Worm (Caenorhabditis elegans) whole organism, L2 larva: ENCODE results near the gene sre-56.

Source experiments
- C34F6.9 ChIP-seq: fragments of 150-350 bp; optimal IDR thresholded peaks from 2 replicates; lab custom pipeline; 2014; ENCODE audit warnings: missing biosample characterization, missing genetic modification characterization
- R02D3.7 ChIP-seq: fragments of 150-350 bp; optimal IDR thresholded peaks from 2 replicates; lab custom pipeline; 2014; ENCODE audit warnings: missing biosample characterization, missing genetic modification characterization
- Y55F3AM.14 ChIP-seq: fragments of 200-800 bp; sonication (Bioruptor generic); optimal IDR thresholded peaks from 2 replicates; lab custom pipeline; 2018; ENCODE audit warnings: mild to moderate bottlenecking, missing genetic modification characterization, missing compliant biosample characterization
- alr-1 ChIP-seq: fragments of 150-350 bp; optimal IDR thresholded peaks from 2 replicates; lab custom pipeline; 2014; ENCODE audit warnings: missing biosample characterization, missing genetic modification characterization
- aly-2 ChIP-seq: fragments of 150-350 bp; optimal IDR thresholded peaks from 2 replicates; lab custom pipeline; 2014; ENCODE audit warnings: missing biosample characterization, missing genetic modification characterization
- ama-1 ChIP-seq: fragments of 150-350 bp; optimal IDR thresholded peaks from 2 replicates; lab custom pipeline; 2018; ENCODE audit warnings: inconsistent platforms
- blmp-1 ChIP-seq: sonication (generic microtip); optimal IDR thresholded peaks from 2 replicates; lab custom pipeline; 2017; ENCODE audit warnings: missing genetic modification characterization, mild to moderate bottlenecking, missing compliant biosample characterization, antibody characterized with exemption, moderate library complexity; ENCODE audit not compliant: insufficient read depth
- ceh-16 ChIP-seq: fragments of 150-350 bp; optimal IDR thresholded peaks from 2 replicates; lab custom pipeline; 2014; ENCODE audit warnings: missing biosample characterization, missing genetic modification characterization
- ceh-82 ChIP-seq: fragments of 150-350 bp; optimal IDR thresholded peaks from 2 replicates; lab custom pipeline; 2014; ENCODE audit warnings: missing biosample characterization, missing genetic modification characterization
- crh-2 ChIP-seq: sonication (generic microtip); optimal IDR thresholded peaks from 2 replicates; lab custom pipeline; 2017; ENCODE audit warnings: missing biosample characterization, missing genetic modification characterization
- dmd-4 ChIP-seq: sonication (generic microtip); optimal IDR thresholded peaks from 2 replicates; lab custom pipeline; 2017; ENCODE audit warnings: missing biosample characterization, missing genetic modification characterization
- elt-1 ChIP-seq: fragments of 150-350 bp; optimal IDR thresholded peaks from 2 replicates; lab custom pipeline; 2014; ENCODE audit warnings: missing biosample characterization, missing genetic modification characterization
- lin-11 ChIP-seq: fragments of 150-350 bp; sonication (generic microtip); optimal IDR thresholded peaks from 2 replicates; lab custom pipeline; 2014; ENCODE audit warnings: missing biosample characterization, missing genetic modification characterization, inconsistent platforms, mixed read lengths
- lin-39 ChIP-seq: fragments of 150-350 bp; optimal IDR thresholded peaks from 2 replicates; lab custom pipeline; 2014; ENCODE audit warnings: missing biosample characterization, missing genetic modification reagents, missing genetic modification characterization
- lsy-2 ChIP-seq, 2 experiments: fragments of 150-350 bp in 1 of 2; sonication (generic microtip) in 1 of 2; optimal IDR thresholded peaks; 2 replicates each; lab custom pipeline; 2014 to 2017; ENCODE audit warnings: missing biosample characterization in 2 of 2, missing genetic modification characterization in 2 of 2
- mab-5 ChIP-seq: fragments of 150-350 bp; optimal IDR thresholded peaks from 2 replicates; lab custom pipeline; 2014; ENCODE audit warnings: missing biosample characterization, missing genetic modification characterization
- nhr-129 ChIP-seq: fragments of 150-350 bp; optimal IDR thresholded peaks from 2 replicates; lab custom pipeline; 2014; ENCODE audit warnings: missing biosample characterization, missing genetic modification characterization
- nhr-21 ChIP-seq: fragments of 150-350 bp; optimal IDR thresholded peaks from 2 replicates; lab custom pipeline; 2014; ENCODE audit warnings: missing biosample characterization, missing genetic modification characterization
- nhr-237 ChIP-seq: fragments of 150-350 bp; optimal IDR thresholded peaks from 2 replicates; lab custom pipeline; 2014; ENCODE audit warnings: missing biosample characterization, missing genetic modification characterization
- nhr-25 ChIP-seq: fragments of 150-350 bp; sonication (generic microtip); optimal IDR thresholded peaks from 3 replicates; lab custom pipeline; 2014; ENCODE audit warnings: missing biosample characterization, missing genetic modification characterization
- nhr-6 ChIP-seq: fragments of 150-350 bp; optimal IDR thresholded peaks from 2 replicates; lab custom pipeline; 2014; ENCODE audit warnings: missing biosample characterization, missing genetic modification characterization
- peb-1 ChIP-seq: fragments of 150-350 bp; optimal IDR thresholded peaks from 2 replicates; lab custom pipeline; 2014; ENCODE audit warnings: missing biosample characterization, missing genetic modification characterization
- skn-1 ChIP-seq: sonication (generic microtip); optimal IDR thresholded peaks from 2 replicates; lab custom pipeline; 2017; ENCODE audit warnings: missing biosample characterization, missing genetic modification characterization
- unc-39 ChIP-seq: fragments of 150-350 bp; optimal IDR thresholded peaks from 2 replicates; lab custom pipeline; 2014; ENCODE audit warnings: missing biosample characterization, missing genetic modification characterization
- unc-55 ChIP-seq: fragments of 150-350 bp; sonication (generic microtip); optimal IDR thresholded peaks from 3 replicates; lab custom pipeline; 2014; ENCODE audit warnings: missing biosample characterization, missing genetic modification reagents, missing genetic modification characterization
- unc-62 ChIP-seq: fragments of 150-350 bp; optimal IDR thresholded peaks from 2 replicates; lab custom pipeline; 2014; ENCODE audit warnings: missing biosample characterization, missing genetic modification reagents, missing genetic modification characterization
- zag-1 ChIP-seq: fragments of 150-350 bp; optimal IDR thresholded peaks from 2 replicates; lab custom pipeline; 2014; ENCODE audit warnings: missing biosample characterization, missing genetic modification characterization
- ztf-4 ChIP-seq: fragments of 150-350 bp; optimal IDR thresholded peaks from 2 replicates; lab custom pipeline; 2014; ENCODE audit warnings: missing biosample characterization, missing genetic modification characterization

sre-56 gene

DNA sequence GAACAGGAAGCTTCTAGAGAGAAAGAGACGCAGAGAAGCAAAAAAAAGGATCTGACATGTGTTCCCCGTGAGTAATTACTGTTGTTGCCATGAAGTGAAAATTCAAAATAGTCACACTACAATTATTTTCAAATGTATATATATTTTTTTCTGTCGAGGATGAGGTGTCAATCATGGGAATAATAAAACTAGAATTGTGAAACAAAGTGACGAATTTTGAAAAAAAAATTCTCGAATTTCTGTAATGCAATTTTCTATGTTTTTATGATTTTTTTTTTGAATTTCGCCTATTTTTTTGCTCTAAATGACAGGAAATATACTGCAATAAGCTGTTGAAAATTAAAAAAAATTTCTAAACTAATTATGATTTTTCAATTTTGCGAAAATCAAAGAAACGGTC lies 28.8 kb downstream of the sre-56 start:
- TF ChIP-seq lin-39 (tag; lab: Kevin White, UChicago) (no peak), blmp-1 (tag; lab: Kevin White, UChicago) (no peak), elt-1 (tag; lab: Kevin White, UChicago) (no peak), lin-11 (tag; lab: Kevin White, UChicago) (no peak), unc-39 (tag; lab: Kevin White, UChicago) (no peak), R02D3.7 (tag; lab: Kevin White, UChicago) (no peak), ama-1 (lab: Kevin White, UChicago) (no peak), ceh-82 (no peak), lsy-2 (tag; optimal IDR thresholded peaks at IDR 0.05; lab: Kevin White, UChicago) (no peak), Y55F3AM.14 (GFP tag; lab: Kevin White, UChicago) (no peak), skn-1 (tag; lab: Kevin White, UChicago) (no peak)

- peak; percentile 34 for TF ChIP-seq nhr-129 (tag; lab: Kevin White, UChicago)
- TF ChIP-seq unc-39 (tag; lab: Kevin White, UChicago): no peak
- TF ChIP-seq peb-1: no peak
- TF ChIP-seq nhr-21 (tag; lab: Kevin White, UChicago): no peak
- TF ChIP-seq crh-2 (tag; lab: Kevin White, UChicago): peak; percentile 60
- peak; percentile 33 for TF ChIP-seq C34F6.9 (tag; lab: Kevin White, UChicago)
Measured at ce11 chrII:12353816-12354215, 29.6 kb downstream of the sre-56 start.

- TF ChIP-seq mab-5 (tag; lab: Kevin White, UChicago) (no peak), dmd-4 (tag; lab: Kevin White, UChicago) (no peak), alr-1 (no peak), ceh-16 (no peak), nhr-237 (tag; lab: Kevin White, UChicago) (no peak)
Measured at ce11 chrII:12362262-12362661, 38.0 kb downstream of the sre-56 start.

DNA sequence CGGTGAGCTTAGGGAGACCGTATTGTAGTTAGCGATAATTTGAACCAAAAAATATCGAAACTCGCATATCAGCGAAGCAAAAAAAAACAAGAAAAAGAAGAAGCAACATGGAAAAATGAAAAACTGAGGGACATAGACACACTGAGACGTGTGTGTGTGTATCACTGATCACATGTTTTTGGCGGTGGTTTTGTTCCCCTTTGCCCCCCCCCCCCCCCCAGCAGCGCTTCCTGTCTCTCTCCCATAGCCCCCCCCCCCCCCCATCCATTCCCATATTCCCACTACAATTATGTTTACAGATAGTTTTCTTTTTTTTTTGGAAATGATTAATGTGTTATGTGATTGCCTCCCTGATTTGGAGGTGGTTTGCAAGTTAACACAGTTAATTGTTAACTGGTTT lies 44.9 kb downstream of the sre-56 start:
- TF ChIP-seq aly-2 (tag; lab: Kevin White, UChicago) (no peak), lsy-2 (tag; optimal IDR thresholded peaks at IDR 0.05; lab: Kevin White, UChicago) (no peak), elt-1 (tag; lab: Kevin White, UChicago) (no peak), nhr-6 (tag; lab: Kevin White, UChicago) (no peak), ceh-16 (no peak), nhr-25 (tag; lab: Kevin White, UChicago) (no peak), lin-11 (tag; lab: Kevin White, UChicago) (no peak), R02D3.7 (tag; lab: Kevin White, UChicago) (no peak), unc-62 (GFP tag; lab: Kevin White, UChicago) (no peak), ztf-4 (tag; lab: Kevin White, UChicago) (no peak), peb-1 (no peak), ceh-82 (no peak)

DNA sequence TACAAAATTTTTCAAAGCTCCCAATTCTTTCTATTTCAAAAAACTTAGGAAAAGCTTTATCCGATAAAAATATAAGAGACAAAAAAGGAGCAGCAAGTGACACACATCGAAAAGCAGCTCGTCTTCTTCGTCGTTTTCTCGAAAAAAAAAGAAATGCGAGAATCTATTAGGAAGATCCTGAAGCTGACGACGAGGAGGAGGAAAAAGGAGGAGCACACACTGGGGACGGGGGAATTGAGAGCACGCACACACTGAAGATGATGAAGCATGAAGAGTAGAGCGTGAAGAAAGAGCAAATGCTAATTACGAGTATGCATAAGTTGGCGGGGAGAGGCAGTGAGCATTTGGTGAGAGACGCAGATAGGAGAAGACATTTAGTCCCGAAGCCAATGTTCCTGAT lies 49.7 kb downstream of the sre-56 start:
- TF ChIP-seq nhr-129 (tag; lab: Kevin White, UChicago) (peak; percentile 32), blmp-1 (tag; lab: Kevin White, UChicago) (no peak), zag-1 (tag; lab: Kevin White, UChicago) (peak; percentile 50), unc-55 (GFP tag; lab: Kevin White, UChicago) (peak; percentile 25), dmd-4 (tag; lab: Kevin White, UChicago) (no peak)
- TF ChIP-seq, all 48 proteins: peak for 3
